Fruit fly (Drosophila melanogaster) whole organism, embryonic: ENCODE results near the gene CG3598.

Experiments
- CG4328 ChIP-seq: fragments of 200-800 bp; sonication (Bioruptor generic); optimal IDR thresholded peaks from 3 replicates; lab custom pipeline; 2017; ENCODE audit warnings: missing biosample characterization, missing genetic modification reagents, missing genetic modification characterization
- CG6272 ChIP-seq: fragments of 200-800 bp; sonication (Bioruptor generic); IDR thresholded peaks from 2 replicates; pipeline ENCODE4 v1.3.6; 2022; ENCODE audit warnings: missing biosample characterization, missing genetic modification characterization
- Doc2 ChIP-seq: fragments of 200-800 bp; sonication (Bioruptor generic); IDR thresholded peaks from 2 replicates; pipeline ENCODE4 v1.3.6; 2022; ENCODE audit warnings: missing biosample characterization, missing genetic modification characterization
- Hmx ChIP-seq: fragments of 200-800 bp; sonication (Bioruptor generic); optimal IDR thresholded peaks from 2 replicates; lab custom pipeline; 2016; ENCODE audit warnings: missing biosample characterization, missing genetic modification characterization
- ac ChIP-seq: fragments of 200-800 bp; sonication (Bioruptor generic); optimal IDR thresholded peaks from 3 replicates; lab custom pipeline; 2017; ENCODE audit warnings: missing biosample characterization, mild to moderate bottlenecking, missing genetic modification characterization
- cg ChIP-seq: fragments of 200-800 bp; sonication (Bioruptor generic); optimal IDR thresholded peaks from 3 replicates; lab custom pipeline; 2019; ENCODE audit warnings: missing biosample characterization, mild to moderate bottlenecking, missing genetic modification characterization, moderate library complexity
- shn ChIP-seq: fragments of 200-800 bp; sonication (Bioruptor generic); optimal IDR thresholded peaks from 3 replicates; lab custom pipeline; 2016; ENCODE audit warnings: missing biosample characterization, missing genetic modification characterization
- tin ChIP-seq: fragments of 200-800 bp; sonication (Bioruptor generic); optimal IDR thresholded peaks from 3 replicates; lab custom pipeline; 2016; ENCODE audit warnings: missing biosample characterization, missing genetic modification characterization

- TF ChIP-seq CG4328 (GFP tag; lab: Kevin White, UChicago) (no peak), cg (GFP tag; lab: Kevin White, UChicago) (no peak), Doc2 (GFP tag; lab: Robert Waterston, UW) (no peak), Hmx (no peak), tin (no peak), ac (GFP tag; lab: Kevin White, UChicago) (no peak), CG6272 (no peak), shn (GFP tag; lab: Kevin White, UChicago) (no peak)
Measured at dm6 chrX:2929496-2929895, 7.3 kb upstream of the CG3598 start, which contains the start of gene CG32793.
